Fruit fly (Drosophila melanogaster): ENCODE data around the gene Tat.

The Tat gene

DNA sequence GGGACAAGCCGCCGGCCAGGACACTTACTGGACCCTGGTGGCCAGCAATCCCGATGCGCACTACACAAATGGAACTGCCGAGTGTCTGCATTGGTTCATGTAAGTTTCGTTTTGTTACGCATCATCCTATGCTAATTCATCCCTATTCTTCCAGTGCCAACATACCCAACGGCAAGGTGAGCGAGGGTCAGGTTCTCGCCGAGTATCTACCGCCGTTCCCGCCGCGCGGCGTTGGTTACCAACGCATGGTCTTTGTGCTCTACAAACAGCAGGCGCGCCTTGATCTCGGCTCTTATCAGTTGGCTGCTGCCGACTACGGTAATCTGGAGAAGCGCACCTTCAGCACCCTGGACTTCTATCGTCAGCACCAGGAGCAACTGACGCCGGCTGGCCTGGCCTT is 34.0 kb upstream of the Tat start:
- TF ChIP-seq Sin3A (optimal IDR thresholded peaks at IDR 0.05) (no peak), h (optimal IDR thresholded peaks at IDR 0.05) (no peak), insv (optimal IDR thresholded peaks at IDR 0.05) (no peak), Myc (optimal IDR thresholded peaks at IDR 0.05) (no peak), psq (optimal IDR thresholded peaks at IDR 0.05) (no peak), ttk (optimal IDR thresholded peaks at IDR 0.05) (no peak)

DNA sequence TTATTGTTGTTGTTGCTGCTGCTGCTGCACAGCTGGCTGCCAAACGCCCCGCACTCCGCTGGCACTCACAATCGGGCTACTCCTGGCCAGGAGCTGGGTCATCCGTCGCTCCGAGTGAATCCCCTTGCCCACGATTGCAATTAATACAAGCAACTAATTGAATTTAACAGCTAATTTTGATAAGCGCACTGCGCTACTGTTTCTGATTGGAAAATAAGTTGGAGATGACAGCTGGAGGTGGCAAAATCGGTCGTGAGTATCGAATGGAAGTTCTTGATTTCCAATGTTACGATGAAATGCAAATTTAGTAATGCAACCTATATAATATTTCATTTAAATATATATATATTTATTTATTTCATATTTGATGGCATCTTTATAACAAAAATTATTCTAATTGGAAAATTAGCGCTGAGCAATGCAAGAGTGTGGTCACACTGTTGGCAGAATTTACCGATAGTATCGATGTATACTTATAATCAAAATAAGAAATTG is 27.1 kb upstream of the Tat start, which contains the start of gene CG42271:
TSS of gene CG42271 (minus strand) at position 224 of the 495 bp plus-strand sequence.
- TF ChIP-seq psq (optimal IDR thresholded peaks at IDR 0.05) (no peak), Myc (optimal IDR thresholded peaks at IDR 0.05) (no peak), Sin3A (optimal IDR thresholded peaks at IDR 0.05) (no peak), insv (optimal IDR thresholded peaks at IDR 0.05) (no peak), h (optimal IDR thresholded peaks at IDR 0.05) (no peak), ttk (optimal IDR thresholded peaks at IDR 0.05) (no peak)

DNA sequence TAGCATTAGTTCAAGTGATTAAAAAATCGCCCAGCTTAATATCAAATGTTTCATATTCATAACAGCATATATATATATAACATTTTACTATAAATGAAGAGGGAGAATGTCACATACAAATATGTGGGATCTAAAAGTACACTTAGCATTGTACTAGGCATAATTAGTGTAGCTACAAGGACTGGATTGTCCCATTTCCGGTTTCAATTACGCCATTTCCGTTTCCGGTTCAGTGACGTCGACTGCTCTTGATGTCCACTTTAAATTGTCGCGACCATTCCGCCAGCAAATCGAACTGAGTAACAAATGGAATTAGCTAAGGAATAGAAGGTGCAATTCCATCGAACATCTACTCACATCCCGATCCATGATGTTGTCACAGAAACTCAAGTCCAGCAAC is 26.6 kb upstream of the Tat start:
- TF ChIP-seq psq (optimal IDR thresholded peaks at IDR 0.05) (no peak), Sin3A (optimal IDR thresholded peaks at IDR 0.05) (no peak), insv (optimal IDR thresholded peaks at IDR 0.05) (no peak), ttk (optimal IDR thresholded peaks at IDR 0.05) (no peak), h (optimal IDR thresholded peaks at IDR 0.05) (no peak), Myc (optimal IDR thresholded peaks at IDR 0.05) (no peak)

DNA sequence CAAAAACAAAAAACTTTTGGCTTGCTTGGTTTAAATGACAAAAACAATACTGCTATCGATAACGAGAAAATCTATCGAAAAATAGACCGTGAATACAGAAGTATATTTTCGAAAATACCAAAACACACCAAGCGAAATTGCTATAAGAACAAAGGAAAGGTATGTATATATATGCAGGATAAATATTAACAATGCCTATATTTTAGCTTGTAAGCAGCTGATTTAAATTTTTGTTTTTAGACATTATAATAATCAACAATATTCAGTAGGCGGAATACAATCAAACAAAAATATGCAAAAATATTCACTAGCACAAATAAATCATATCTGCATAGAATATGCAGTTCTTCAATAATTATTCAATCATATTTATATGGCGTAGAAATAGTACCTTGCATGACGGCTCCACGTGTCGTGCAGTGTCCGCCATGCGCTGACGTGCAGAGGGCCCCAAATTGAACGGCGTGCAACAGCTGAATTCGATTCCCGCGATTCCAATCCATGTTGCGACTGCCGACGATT is 23.1 kb upstream of the Tat start, which contains the start of the genes Fbxl4 and Dus2:
TSS of gene Fbxl4 (minus strand) at position 51 of the 522 bp plus-strand sequence.
TSS of gene Dus2 (plus strand) at position 116 of the 522 bp plus-strand sequence.
- TF ChIP-seq psq (optimal IDR thresholded peaks at IDR 0.05) (no peak), h (optimal IDR thresholded peaks at IDR 0.05) (no peak), ttk (optimal IDR thresholded peaks at IDR 0.05) (no peak), Sin3A (optimal IDR thresholded peaks at IDR 0.05) (no peak), Myc (optimal IDR thresholded peaks at IDR 0.05) (no peak), insv (optimal IDR thresholded peaks at IDR 0.05) (no peak)

DNA sequence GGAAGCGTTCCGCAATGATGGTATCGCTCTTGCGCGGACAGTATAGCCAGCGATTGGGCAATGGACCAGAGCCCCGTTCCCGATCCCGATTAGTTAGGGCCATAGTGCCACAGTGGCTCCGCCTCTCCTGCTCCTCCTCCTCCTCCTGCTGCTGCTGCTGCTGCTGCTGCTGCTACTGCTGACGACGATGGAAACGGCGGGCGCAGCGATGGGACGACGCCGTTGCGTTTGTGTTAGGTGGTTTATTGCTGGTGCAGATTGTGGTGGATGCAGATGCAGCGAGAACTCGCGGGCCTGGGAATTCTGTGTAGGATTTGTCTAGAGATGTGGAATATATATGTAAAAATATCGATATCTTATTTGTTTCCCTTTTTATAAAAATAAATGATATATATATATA is 18.5 kb upstream of the Tat start, which contains the start of gene mRNA-cap:
TSS of gene mRNA-cap (minus strand) at position 344 of the 400 bp plus-strand sequence.
- TF ChIP-seq insv (optimal IDR thresholded peaks at IDR 0.05): no peak
- no peak for TF ChIP-seq ttk (optimal IDR thresholded peaks at IDR 0.05)
- TF ChIP-seq psq (optimal IDR thresholded peaks at IDR 0.05): no peak
- no peak for TF ChIP-seq Myc (optimal IDR thresholded peaks at IDR 0.05)
- no peak for TF ChIP-seq Sin3A (optimal IDR thresholded peaks at IDR 0.05)
- TF ChIP-seq h (optimal IDR thresholded peaks at IDR 0.05): no peak

DNA sequence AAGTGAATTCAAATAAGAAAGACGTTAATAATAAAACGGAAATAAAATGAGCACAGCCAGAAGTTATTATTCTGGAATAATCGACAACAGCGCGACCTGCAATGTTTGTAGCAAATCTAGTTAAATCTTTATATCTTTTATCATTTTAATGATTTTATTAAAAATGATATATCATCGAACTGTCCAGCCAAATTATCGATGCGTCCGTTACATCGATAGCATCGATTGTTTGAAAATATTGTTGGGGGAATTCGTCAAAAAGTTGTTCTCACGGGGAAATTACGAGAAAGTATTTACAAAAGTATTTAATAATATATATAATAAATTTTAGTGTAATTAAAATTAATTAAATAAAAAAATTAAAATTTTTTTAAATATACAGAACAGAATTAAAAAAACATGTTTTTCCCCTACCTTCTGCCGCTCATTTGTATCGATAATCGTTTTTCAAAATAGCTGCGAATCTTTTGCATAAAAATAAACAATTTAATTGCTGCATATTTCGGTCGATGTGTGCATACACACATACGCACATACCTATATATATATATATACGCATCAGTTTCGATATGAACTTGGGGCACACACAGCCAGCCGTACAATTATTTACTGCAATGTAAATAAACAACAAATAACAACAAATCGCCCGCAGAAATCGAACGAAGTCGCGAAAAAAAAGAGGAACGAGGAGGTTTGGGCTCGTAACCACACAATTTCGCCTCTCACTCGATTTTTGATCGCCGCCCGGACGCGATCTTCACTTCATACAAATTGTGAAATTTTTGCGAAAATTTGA is 17.9 kb upstream of the Tat start, which contains the start of gene CG32599:
TSS of gene CG32599 (plus strand) at position 746 of the 796 bp plus-strand sequence.
- TF ChIP-seq Myc (optimal IDR thresholded peaks at IDR 0.05): no peak
- TF ChIP-seq psq (optimal IDR thresholded peaks at IDR 0.05): no peak
- no peak for TF ChIP-seq insv (optimal IDR thresholded peaks at IDR 0.05)
- no peak for TF ChIP-seq Sin3A (optimal IDR thresholded peaks at IDR 0.05)
- TF ChIP-seq h (optimal IDR thresholded peaks at IDR 0.05): no peak
- no peak for TF ChIP-seq ttk (optimal IDR thresholded peaks at IDR 0.05)

DNA sequence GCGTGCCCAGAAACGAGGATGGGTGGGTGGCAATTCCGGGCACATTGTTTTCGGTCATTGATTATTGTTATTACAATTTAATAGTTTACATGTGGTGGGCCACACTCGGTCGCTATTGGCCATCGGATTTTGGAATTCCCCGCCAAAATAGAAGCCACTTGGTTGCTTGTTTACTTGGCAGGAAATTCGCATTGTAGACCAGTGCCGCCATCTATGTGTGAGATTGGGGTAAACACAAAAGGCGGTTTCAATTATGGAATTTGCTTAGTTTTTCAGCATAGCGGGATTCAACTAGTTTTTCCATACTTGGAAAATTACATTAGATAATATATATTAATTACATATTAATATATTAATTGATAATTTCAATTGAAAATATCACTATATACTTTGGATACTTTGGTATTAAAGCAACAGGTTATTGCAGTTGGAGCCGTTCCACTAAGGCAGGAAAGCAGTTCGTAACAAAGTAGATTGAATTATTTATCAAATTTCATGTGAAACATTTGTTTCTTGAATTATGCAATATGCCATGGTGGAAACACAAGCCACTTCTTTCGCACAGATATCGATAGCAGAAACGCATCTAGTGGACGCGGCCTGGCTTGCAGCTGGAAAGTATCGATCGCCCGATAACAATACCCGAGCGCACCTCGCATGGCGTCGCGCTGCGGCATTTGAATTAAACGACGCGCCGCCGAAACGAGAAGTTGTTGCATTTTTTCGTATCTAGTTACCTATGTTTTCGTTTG is 13.8 kb upstream of the Tat start, which contains the start of gene mud:
TSS of gene mud (plus strand) at position 698 of the 752 bp plus-strand sequence.
- TF ChIP-seq h (optimal IDR thresholded peaks at IDR 0.05): no peak
- TF ChIP-seq Sin3A (optimal IDR thresholded peaks at IDR 0.05): no peak
- TF ChIP-seq psq (optimal IDR thresholded peaks at IDR 0.05): no peak
- TF ChIP-seq insv (optimal IDR thresholded peaks at IDR 0.05): no peak
- TF ChIP-seq Myc (optimal IDR thresholded peaks at IDR 0.05): no peak
- no peak for TF ChIP-seq ttk (optimal IDR thresholded peaks at IDR 0.05)

DNA sequence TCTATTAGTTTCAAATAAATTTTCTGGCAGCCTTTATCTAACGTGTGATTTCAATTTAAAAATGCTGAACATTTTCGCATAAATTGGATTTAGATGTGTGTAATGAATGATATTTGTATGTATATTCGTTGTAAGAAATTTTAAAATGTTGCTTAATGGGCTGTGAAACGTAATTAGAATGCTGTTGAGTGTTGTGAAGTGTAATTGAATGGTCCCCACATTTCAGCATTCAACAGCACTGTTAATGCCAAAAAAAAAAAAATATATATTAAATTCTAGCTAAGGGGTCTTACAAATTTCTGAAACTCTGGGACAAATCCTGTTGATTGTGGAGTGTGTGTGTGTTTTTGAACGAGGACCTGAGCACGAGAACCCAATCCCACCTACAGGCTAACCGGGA is 4.1 kb downstream of the Tat start:
- no peak for TF ChIP-seq insv (optimal IDR thresholded peaks at IDR 0.05)
- TF ChIP-seq Myc (optimal IDR thresholded peaks at IDR 0.05): no peak
- TF ChIP-seq ttk (optimal IDR thresholded peaks at IDR 0.05): no peak
- no peak for TF ChIP-seq h (optimal IDR thresholded peaks at IDR 0.05)
- TF ChIP-seq Sin3A (optimal IDR thresholded peaks at IDR 0.05): no peak
- no peak for TF ChIP-seq psq (optimal IDR thresholded peaks at IDR 0.05)

DNA sequence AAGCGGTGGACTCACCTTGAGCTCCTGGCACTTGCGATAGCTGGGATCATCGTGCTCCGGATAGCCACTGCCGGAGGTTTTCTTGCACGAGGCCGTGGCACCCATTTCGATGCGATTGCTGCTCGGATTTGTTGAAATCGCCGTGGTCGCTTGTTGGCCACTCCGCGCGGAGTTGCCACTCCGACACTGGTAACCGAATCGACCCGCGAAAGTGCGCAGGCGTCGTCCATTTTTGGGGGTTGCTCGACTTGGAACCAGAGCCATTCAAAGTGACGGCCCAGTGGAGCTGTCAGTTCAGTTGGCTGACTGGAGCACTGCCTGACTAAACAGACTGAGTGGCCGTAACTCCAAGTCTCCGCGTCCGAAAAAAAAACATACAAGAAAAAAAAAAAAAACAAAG is 5.1 kb downstream of the Tat start, which contains the start of the genes CG13404 and na:
TSS of gene CG13404 (minus strand) at position 176 of the 400 bp plus-strand sequence.
TSS of gene na (plus strand) at position 293 of the 400 bp plus-strand sequence.
- TF ChIP-seq psq (optimal IDR thresholded peaks at IDR 0.05) (no peak), insv (optimal IDR thresholded peaks at IDR 0.05) (no peak), Sin3A (optimal IDR thresholded peaks at IDR 0.05) (no peak), h (optimal IDR thresholded peaks at IDR 0.05) (no peak), ttk (optimal IDR thresholded peaks at IDR 0.05) (no peak), Myc (optimal IDR thresholded peaks at IDR 0.05) (no peak)

DNA sequence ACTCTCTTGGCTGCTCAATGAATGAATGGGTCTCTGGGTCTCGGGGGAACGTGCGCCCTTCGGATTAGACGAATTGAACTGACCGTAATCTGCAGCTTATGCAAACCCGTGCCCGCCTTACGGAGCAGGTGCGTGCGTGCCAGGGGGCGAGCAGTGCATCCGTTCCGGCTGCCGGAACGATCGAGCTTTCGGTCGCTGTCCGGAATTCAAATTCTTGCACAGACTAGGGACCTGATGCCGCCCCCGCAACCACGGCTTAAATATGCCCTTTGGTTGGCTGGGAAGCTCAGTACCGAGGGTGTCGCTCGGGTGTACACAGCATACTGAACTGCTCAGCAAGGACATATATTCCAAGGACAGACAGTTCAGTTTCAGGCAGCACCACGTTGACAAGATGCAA is 16.4 kb downstream of the Tat start, which contains the start of gene Muc12Ea:
TSS of gene Muc12Ea (plus strand) at position 301 of the 400 bp plus-strand sequence.
- TF ChIP-seq insv (optimal IDR thresholded peaks at IDR 0.05) (no peak), h (optimal IDR thresholded peaks at IDR 0.05) (no peak), Sin3A (optimal IDR thresholded peaks at IDR 0.05) (no peak), psq (optimal IDR thresholded peaks at IDR 0.05) (no peak), Myc (optimal IDR thresholded peaks at IDR 0.05) (no peak), ttk (optimal IDR thresholded peaks at IDR 0.05) (no peak)

DNA sequence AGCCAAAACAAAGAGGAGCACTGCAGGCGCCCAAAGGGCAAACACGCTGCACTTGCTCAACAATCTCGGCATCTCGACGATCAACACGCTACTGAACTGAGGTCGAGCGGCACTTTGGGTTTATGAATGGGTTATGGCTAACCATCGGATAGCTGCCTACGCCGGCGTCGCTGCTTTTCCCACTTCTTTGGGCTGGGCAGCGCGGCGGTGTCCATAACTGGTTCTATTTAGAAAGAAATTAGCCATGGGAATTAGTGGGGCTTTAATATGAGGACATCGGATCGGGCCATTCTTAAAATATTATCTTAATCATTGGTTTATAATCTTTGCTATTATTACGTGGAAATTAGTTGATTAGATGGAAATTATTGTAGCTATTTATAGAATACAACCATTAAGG is 28.3 kb downstream of the Tat start, which contains the start of gene CG9400:
TSS of gene CG9400 (minus strand) at position 101 of the 400 bp plus-strand sequence.
- no peak for TF ChIP-seq psq (optimal IDR thresholded peaks at IDR 0.05)
- TF ChIP-seq Sin3A (optimal IDR thresholded peaks at IDR 0.05): no peak
- no peak for TF ChIP-seq h (optimal IDR thresholded peaks at IDR 0.05)
- TF ChIP-seq Myc (optimal IDR thresholded peaks at IDR 0.05): no peak
- no peak for TF ChIP-seq ttk (optimal IDR thresholded peaks at IDR 0.05)
- no peak for TF ChIP-seq insv (optimal IDR thresholded peaks at IDR 0.05)
